Fruit fly (Drosophila melanogaster) whole organism, prepupa: ENCODE data around the gene Ufsp2.

ENCODE experiments used
- Blimp-1 ChIP-seq: fragments of 200-800 bp; sonication (Bioruptor generic); optimal IDR thresholded peaks from 3 replicates; lab custom pipeline; 2017; ENCODE audit warnings: missing biosample characterization, missing genetic modification characterization, mild to moderate bottlenecking, moderate library complexity, missing genetic modification reagents
- CG11294 ChIP-seq: fragments of 200-800 bp; sonication (Bioruptor generic); IDR thresholded peaks from 2 replicates; pipeline ENCODE4 v1.3.6; 2022; ENCODE audit warnings: missing biosample characterization, missing genetic modification characterization
- CG15336 ChIP-seq: fragments of 200-800 bp; sonication (Bioruptor generic); IDR thresholded peaks from 2 replicates; pipeline ENCODE4 v1.3.6; 2022; ENCODE audit warnings: missing biosample characterization, missing genetic modification characterization
- CG8119 ChIP-seq: fragments of 200-800 bp; sonication (Bioruptor generic); IDR thresholded peaks from 3 replicates; pipeline ENCODE4 v1.3.6; 2022; ENCODE audit warnings: missing biosample characterization, missing genetic modification characterization
- Eip75B ChIP-seq: fragments of 200-800 bp; sonication (Bioruptor generic); optimal IDR thresholded peaks from 3 replicates; lab custom pipeline; 2016; ENCODE audit warnings: missing biosample characterization, missing genetic modification characterization
- Hr38 ChIP-seq: sonication (Bioruptor generic); optimal IDR thresholded peaks from 2 replicates; lab custom pipeline; 2016; ENCODE audit warnings: missing biosample characterization, missing genetic modification characterization
- Hr39 ChIP-seq: fragments of 200-800 bp; sonication (Bioruptor generic); optimal IDR thresholded peaks from 2 replicates; lab custom pipeline; 2016; ENCODE audit warnings: missing biosample characterization, missing genetic modification characterization
- Lpt ChIP-seq: fragments of 200-800 bp; sonication (Bioruptor generic); optimal IDR thresholded peaks from 3 replicates; lab custom pipeline; 2016; ENCODE audit warnings: missing biosample characterization, missing genetic modification characterization
- OdsH ChIP-seq: fragments of 200-800 bp; sonication (Bioruptor generic); optimal IDR thresholded peaks from 3 replicates; lab custom pipeline; 2016; ENCODE audit warnings: missing biosample characterization, missing genetic modification characterization
- Smox ChIP-seq: fragments of 200-800 bp; sonication (Bioruptor generic); optimal IDR thresholded peaks from 3 replicates; lab custom pipeline; 2016; ENCODE audit warnings: missing biosample characterization, missing genetic modification characterization
- achi ChIP-seq: fragments of 200-800 bp; sonication (Bioruptor generic); optimal IDR thresholded peaks from 3 replicates; lab custom pipeline; 2016; ENCODE audit warnings: missing biosample characterization, missing genetic modification characterization
- spab ChIP-seq: fragments of 200-800 bp; sonication (Bioruptor generic); optimal IDR thresholded peaks from 2 replicates; lab custom pipeline; 2017; ENCODE audit warnings: missing biosample characterization, mild to moderate bottlenecking, missing genetic modification characterization, missing genetic modification reagents

DNA sequence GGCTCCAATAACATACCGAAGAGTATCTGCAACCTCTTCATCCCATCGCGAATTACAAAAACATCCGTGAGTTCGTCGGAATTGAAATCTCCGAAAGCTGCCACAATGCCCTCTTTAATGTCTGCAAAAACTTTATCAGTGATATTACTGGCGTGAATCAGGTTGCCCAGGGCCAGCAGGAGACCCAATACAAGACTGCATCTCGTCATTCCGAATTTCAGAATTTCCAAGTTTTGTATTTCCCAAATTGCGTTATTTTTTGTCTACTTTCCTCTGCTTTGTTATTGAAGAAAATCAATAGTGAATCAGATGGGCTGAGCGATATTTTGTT is 13.7 kb upstream of the Ufsp2 start:
- TF ChIP-seq Eip75B (no peak), Hr38 (no peak), Hr39 (no peak), CG15336 (GFP tag; lab: Robert Waterston, UW) (no peak), CG11294 (GFP tag; lab: Robert Waterston, UW) (no peak), OdsH (GFP tag; lab: Kevin White, UChicago) (no peak), Blimp-1 (no peak), Lpt (GFP tag; lab: Kevin White, UChicago) (no peak), CG8119 (no peak), Smox (no peak), spab (no peak), achi (GFP tag; lab: Kevin White, UChicago) (no peak)
